Fruit fly (Drosophila melanogaster): ENCODE results near the gene Ip259.
A peak's percentile ranks its signal among the peaks of the same experiment; 100 is the strongest.

Gene Ip259

dm6 chr2L:10387869-10388726 lies 20.1 kb upstream of the Ip259 start, which contains the start of gene da (continued):
- TF ChIP-seq vfl (GFP tag; optimal IDR thresholded peaks at IDR 0.05) = peak; percentile 53
- peak; percentile 7 for TF ChIP-seq kah (GFP tag; optimal IDR thresholded peaks at IDR 0.05)
- peak in 1 of 2 experiments; percentile 12 for TF ChIP-seq tll (GFP tag; optimal IDR thresholded peaks at IDR 0.05)
- TF ChIP-seq ab (GFP tag; optimal IDR thresholded peaks at IDR 0.05) = no peak
- TF ChIP-seq danr (GFP tag; IDR thresholded peaks at IDR 0.05) = no peak
- no peak for TF ChIP-seq CG2129 (GFP tag; IDR thresholded peaks at IDR 0.05; ENCODE audit: partially characterized antibody)
- no peak for TF ChIP-seq CG11093 (GFP tag; IDR thresholded peaks at IDR 0.05)
- peak; percentile 80 for TF ChIP-seq CG8290 (GFP tag; optimal IDR thresholded peaks at IDR 0.05)
- peak in 1 of 2 experiments; percentile 89 for TF ChIP-seq CG8290 (tag; optimal IDR thresholded peaks at IDR 0.05)
- TF ChIP-seq Camta (GFP tag; optimal IDR thresholded peaks at IDR 0.05) = peak; percentile 74
- peak; percentile 13; the same call in 1 of the 2 replicates for TF ChIP-seq tna (GFP tag; IDR thresholded peaks at IDR 0.05; ENCODE audit: partially characterized antibody)
- TF ChIP-seq Med (GFP tag) = peak; percentile 92
- TF ChIP-seq CG16779 (GFP tag; IDR thresholded peaks at IDR 0.05) = no peak
- 0 out of 2 replicates have a peak, but pooled peaks have one; percentile 19 for TF ChIP-seq ttk (GFP tag; IDR thresholded peaks at IDR 0.05)
- TF ChIP-seq chinmo (GFP tag; IDR thresholded peaks at IDR 0.05; ENCODE audit: partially characterized antibody) = 0 out of 4 replicates have a peak, but pooled peaks have one; percentile 52
- peak; percentile 25 for TF ChIP-seq CG6765 (GFP tag; optimal IDR thresholded peaks at IDR 0.05)
- peak; percentile 71 for TF ChIP-seq CG8924 (tag; optimal IDR thresholded peaks at IDR 0.05)
- TF ChIP-seq sna (GFP tag; IDR thresholded peaks at IDR 0.05; ENCODE audit: partially characterized antibody) = no peak
- TF ChIP-seq ash1 (GFP tag; optimal IDR thresholded peaks at IDR 0.05) = peak; percentile 6
- TF ChIP-seq CG10147 (GFP tag; optimal IDR thresholded peaks at IDR 0.05) = no peak
- peak; percentile 67 for TF ChIP-seq Bteb2 (GFP tag; optimal IDR thresholded peaks at IDR 0.05)
- peak; percentile 61 for TF ChIP-seq CG18619 (GFP tag; optimal IDR thresholded peaks at IDR 0.05)
- TF ChIP-seq CG9727 (GFP tag; optimal IDR thresholded peaks at IDR 0.05) = peak; percentile 40
- TF ChIP-seq fd102C (GFP tag; optimal IDR thresholded peaks at IDR 0.05) = no peak
- no peak; the same call in 1 of the 2 replicates for TF ChIP-seq sisA (GFP tag; IDR thresholded peaks at IDR 0.05)
- TF ChIP-seq CTCF (GFP tag; optimal IDR thresholded peaks at IDR 0.05) = no peak
- TF ChIP-seq crp (GFP tag; optimal IDR thresholded peaks at IDR 0.05) = peak in 1 of 2 experiments; percentile 55
- TF ChIP-seq CrebB (tag; optimal IDR thresholded peaks at IDR 0.05) = peak; percentile 43
- peak; percentile 21 for TF ChIP-seq CG8388 (GFP tag; optimal IDR thresholded peaks at IDR 0.05)
- TF ChIP-seq CG5180 (GFP tag; optimal IDR thresholded peaks at IDR 0.05) = no peak
- TF ChIP-seq CG12744 (GFP tag; optimal IDR thresholded peaks at IDR 0.05) = peak; percentile 3
- TF ChIP-seq lbe (GFP tag; optimal IDR thresholded peaks at IDR 0.05) = no peak
- TF ChIP-seq crol (GFP tag; IDR thresholded peaks at IDR 0.05) = no peak
- peak; percentile 14 for TF ChIP-seq Dp (GFP tag; optimal IDR thresholded peaks at IDR 0.05)
- peak; percentile 35 for TF ChIP-seq CG4820 (GFP tag; optimal IDR thresholded peaks at IDR 0.05)
- peak; percentile 49; the same call in 1 of the 3 replicates for TF ChIP-seq ken (GFP tag; IDR thresholded peaks at IDR 0.05)
- TF ChIP-seq ham (GFP tag; IDR thresholded peaks at IDR 0.05) = no peak
- TF ChIP-seq phol (tag; optimal IDR thresholded peaks at IDR 0.05) = peak; percentile 100
- TF ChIP-seq CG9932 (GFP tag; IDR thresholded peaks at IDR 0.05) = peak; percentile 75; the same call in 1 of the 2 replicates
- no peak for TF ChIP-seq Nf-YA (GFP tag; IDR thresholded peaks at IDR 0.05)
- peak; percentile 32 for TF ChIP-seq bigmax (GFP tag; optimal IDR thresholded peaks at IDR 0.05)
- 0 out of 3 replicates have a peak, but pooled peaks have one; percentile 38 for TF ChIP-seq CG11695 (GFP tag; IDR thresholded peaks at IDR 0.05)
- no peak for TF ChIP-seq ro (GFP tag; IDR thresholded peaks at IDR 0.05)
- TF ChIP-seq prd (optimal IDR thresholded peaks at IDR 0.05) = no peak
- peak; percentile 74 for TF ChIP-seq prd (GFP tag; IDR thresholded peaks at IDR 0.05)
- peak; percentile 46 for TF ChIP-seq her (GFP tag; optimal IDR thresholded peaks at IDR 0.05)
- TF ChIP-seq pb (GFP tag; optimal IDR thresholded peaks at IDR 0.05) = no peak
- peak; percentile 39 to 46 for TF ChIP-seq Hr51 (GFP tag; optimal IDR thresholded peaks at IDR 0.05)
- peak; percentile 86 for TF ChIP-seq pfk (GFP tag; optimal IDR thresholded peaks at IDR 0.05)
